Fruit fly (Drosophila melanogaster) whole organism: ENCODE results near the gene Zpr1.

Source experiments
- CG8478 ChIP-seq: fragments of >200 bp; optimal IDR thresholded peaks from 2 replicates; lab custom pipeline; 2018; ENCODE audit warnings: inconsistent platforms
- Dll ChIP-seq: fragments of >200 bp; optimal IDR thresholded peaks from 2 replicates; lab custom pipeline; 2017
- EcR ChIP-seq, 2 experiments: fragments of >200 bp; optimal IDR thresholded peaks; 2 replicates each; lab custom pipeline; 2017; ENCODE audit warnings: missing biosample characterization in 2 of 2, missing genetic modification characterization in 2 of 2, missing genetic modification reagents in 2 of 2
- pan ChIP-seq: fragments of >200 bp; optimal IDR thresholded peaks from 2 replicates; lab custom pipeline; 2017
- psq ChIP-seq: fragments of >200 bp; optimal IDR thresholded peaks from 2 replicates; lab custom pipeline; 2017
- usp ChIP-seq: fragments of >200 bp; optimal IDR thresholded peaks from 2 replicates; lab custom pipeline; 2017; ENCODE audit warnings: missing biosample characterization, missing genetic modification characterization, mixed read lengths

- no peak for TF ChIP-seq EcR (GFP tag; optimal IDR thresholded peaks at IDR 0.05; lab: Kevin White, UChicago)
- no peak for TF ChIP-seq usp
- no peak for TF ChIP-seq Dll (lab: Kevin White, UChicago)
- TF ChIP-seq CG8478 (lab: Kevin White, UChicago) = no peak
- TF ChIP-seq psq (lab: Kevin White, UChicago) = no peak
- peak; percentile 24 for TF ChIP-seq pan (lab: Kevin White, UChicago)
Measured at dm6 chrX:9120828-9121754, 40.8 kb downstream of the Zpr1 start.
